Worm (Caenorhabditis elegans) whole organism, L1 larva: ENCODE data around the gene egl-20.

ENCODE experiments used
- C34B4.2 ChIP-seq: sonication (generic microtip); optimal IDR thresholded peaks from 2 replicates; lab custom pipeline; 2017; ENCODE audit warnings: mild to moderate bottlenecking, missing genetic modification characterization, missing compliant biosample characterization
- Y116A8C.19 ChIP-seq: sonication (generic microtip); optimal IDR thresholded peaks from 2 replicates; lab custom pipeline; 2016; ENCODE audit warnings: missing compliant biosample characterization, missing genetic modification characterization, borderline replicate concordance
- aha-1 ChIP-seq: fragments of 150-350 bp; optimal IDR thresholded peaks from 2 replicates; lab custom pipeline; 2014; ENCODE audit warnings: missing biosample characterization, missing genetic modification characterization
- ama-1 ChIP-seq: fragments of 150-350 bp; optimal IDR thresholded peaks from 2 replicates; lab custom pipeline; 2014
- ceh-8 ChIP-seq: fragments of 200-800 bp; sonication (Bioruptor generic); optimal IDR thresholded peaks from 2 replicates; lab custom pipeline; 2018; ENCODE audit warnings: mild to moderate bottlenecking, missing genetic modification characterization, moderate library complexity, missing compliant biosample characterization
- ceh-82 ChIP-seq, 3 experiments: fragments of 150-350 bp in 1 of 3; sonication (generic microtip) in 2 of 3; optimal IDR thresholded peaks; 2 replicates each; lab custom pipeline; 2014 to 2017; ENCODE audit warnings: missing biosample characterization in 3 of 3, missing genetic modification characterization in 3 of 3
- ceh-88 ChIP-seq: fragments of 200-800 bp; sonication (Bioruptor generic); IDR thresholded peaks from 2 replicates; pipeline ENCODE4 v1.3.6; 2022; ENCODE audit warnings: missing genetic modification characterization, missing compliant biosample characterization
- ceh-90 ChIP-seq: sonication (generic microtip); optimal IDR thresholded peaks from 2 replicates; lab custom pipeline; 2016; ENCODE audit warnings: missing genetic modification characterization, missing compliant biosample characterization
- ces-1 ChIP-seq: fragments of 150-350 bp; optimal IDR thresholded peaks from 2 replicates; lab custom pipeline; 2014; ENCODE audit warnings: missing biosample characterization, missing genetic modification reagents, missing genetic modification characterization
- efl-1 ChIP-seq, 4 experiments: fragments of 150-350 bp; optimal IDR thresholded peaks in 3 of 4; peaks in 1 of 4; 1 replicate in 1 of 4; 2 replicates in 3 of 4; lab custom pipeline; 2014; ENCODE audit warnings: missing biosample characterization in 2 of 4, missing genetic modification characterization in 2 of 4, missing genetic modification reagents in 2 of 4
- efl-3 ChIP-seq: fragments of 200-800 bp; sonication (Bioruptor generic); optimal IDR thresholded peaks from 2 replicates; lab custom pipeline; 2018; ENCODE audit warnings: mild to moderate bottlenecking, missing genetic modification characterization, missing compliant biosample characterization
- egl-27 ChIP-seq, 2 experiments: fragments of 150-350 bp in 1 of 2; sonication (generic microtip); optimal IDR thresholded peaks; 3 replicates each; lab custom pipeline; 2017 to 2018; ENCODE audit warnings: missing biosample characterization in 2 of 2, missing genetic modification characterization in 2 of 2, missing genetic modification reagents in 2 of 2
- elt-2 ChIP-seq: sonication (generic microtip); optimal IDR thresholded peaks from 2 replicates; lab custom pipeline; 2016; ENCODE audit warnings: missing genetic modification characterization, mild to moderate bottlenecking, inconsistent platforms, missing compliant biosample characterization, missing genetic modification reagents
- elt-3 ChIP-seq, 6 experiments: fragments of 150-350 bp in 1 of 6; sonication (generic microtip); optimal IDR thresholded peaks; 2 replicates each; lab custom pipeline; 2017 to 2018; ENCODE audit warnings: missing biosample characterization in 6 of 6, missing genetic modification characterization in 6 of 6, inconsistent platforms in 1 of 6
- fkh-10 ChIP-seq: sonication (generic microtip); optimal IDR thresholded peaks from 2 replicates; lab custom pipeline; 2017; ENCODE audit warnings: missing biosample characterization, missing genetic modification reagents, missing genetic modification characterization
- fkh-4 ChIP-seq: sonication (generic microtip); optimal IDR thresholded peaks from 2 replicates; lab custom pipeline; 2016; ENCODE audit warnings: missing compliant biosample characterization, missing genetic modification characterization, borderline replicate concordance
- hlh-17 ChIP-seq: fragments of 200-800 bp; sonication (Bioruptor generic); optimal IDR thresholded peaks from 2 replicates; lab custom pipeline; 2018; ENCODE audit warnings: missing genetic modification characterization, mild to moderate bottlenecking, missing compliant biosample characterization, moderate library complexity, borderline replicate concordance
- hpl-2 ChIP-seq: fragments of 150-350 bp; optimal IDR thresholded peaks from 2 replicates; lab custom pipeline; 2014; ENCODE audit warnings: missing biosample characterization, missing genetic modification reagents, missing genetic modification characterization
- isw-1 ChIP-seq: fragments of 200-800 bp; sonication (Bioruptor generic); IDR thresholded peaks from 2 replicates; pipeline ENCODE4 v1.3.6; 2022; ENCODE audit warnings: missing genetic modification characterization, missing compliant biosample characterization
- lin-14 ChIP-seq: fragments of 200-800 bp; sonication (Bioruptor generic); optimal IDR thresholded peaks from 2 replicates; lab custom pipeline; 2018; ENCODE audit warnings: mild to moderate bottlenecking, missing genetic modification characterization, moderate library complexity, missing compliant biosample characterization
- lin-15B ChIP-seq: fragments of 150-350 bp; sonication (generic microtip); optimal IDR thresholded peaks from 3 replicates; lab custom pipeline; 2014; ENCODE audit warnings: missing biosample characterization, missing genetic modification characterization
- lin-39 ChIP-seq: fragments of 150-350 bp; optimal IDR thresholded peaks from 2 replicates; lab custom pipeline; 2014; ENCODE audit warnings: missing biosample characterization, missing genetic modification reagents, missing genetic modification characterization
- lsy-2 ChIP-seq, 2 experiments: fragments of 150-350 bp; optimal IDR thresholded peaks; 2 replicates each; lab custom pipeline; 2014; ENCODE audit warnings: missing biosample characterization in 2 of 2, missing genetic modification characterization in 2 of 2
- mab-9 ChIP-seq: fragments of 200-800 bp; sonication (Bioruptor generic); IDR thresholded peaks from 2 replicates; pipeline ENCODE4 v1.3.6; 2022; ENCODE audit warnings: missing genetic modification reagents, missing genetic modification characterization, missing compliant biosample characterization
- nhr-11 ChIP-seq: fragments of 150-350 bp; optimal IDR thresholded peaks from 2 replicates; lab custom pipeline; 2014; ENCODE audit warnings: missing biosample characterization, missing genetic modification characterization
- nhr-19 ChIP-seq: fragments of 200-800 bp; sonication (Bioruptor generic); conservative IDR thresholded peaks from 2 replicates; pipeline ENCODE4 v1.3.6; 2022; ENCODE audit warnings: missing genetic modification characterization, missing compliant biosample characterization
- nhr-237 ChIP-seq: fragments of 150-350 bp; optimal IDR thresholded peaks from 2 replicates; lab custom pipeline; 2014; ENCODE audit warnings: missing biosample characterization, missing genetic modification characterization
- nhr-77 ChIP-seq: fragments of 150-350 bp; optimal IDR thresholded peaks from 2 replicates; lab custom pipeline; 2014; ENCODE audit warnings: missing biosample characterization, missing genetic modification characterization
- nhr-84 ChIP-seq: sonication (generic microtip); optimal IDR thresholded peaks from 2 replicates; lab custom pipeline; 2017; ENCODE audit warnings: missing biosample characterization, missing genetic modification characterization
- nhr-90 ChIP-seq: sonication (generic microtip); optimal IDR thresholded peaks from 2 replicates; lab custom pipeline; 2016; ENCODE audit warnings: mild to moderate bottlenecking, missing genetic modification characterization, missing compliant biosample characterization; ENCODE audit not compliant: poor library complexity
- pag-3 ChIP-seq: sonication (generic microtip); optimal IDR thresholded peaks from 2 replicates; lab custom pipeline; 2017; ENCODE audit warnings: missing genetic modification characterization, mild to moderate bottlenecking, missing compliant biosample characterization, antibody characterized with exemption, borderline replicate concordance; ENCODE audit not compliant: insufficient read depth
- pax-3 ChIP-seq: fragments of 200-800 bp; sonication (Bioruptor generic); optimal IDR thresholded peaks from 2 replicates; lab custom pipeline; 2018; ENCODE audit warnings: mild to moderate bottlenecking, missing genetic modification characterization, moderate library complexity, missing compliant biosample characterization
- sox-4 ChIP-seq: sonication (generic microtip); optimal IDR thresholded peaks from 2 replicates; lab custom pipeline; 2016; ENCODE audit warnings: missing genetic modification characterization, missing compliant biosample characterization
- sptf-1 ChIP-seq: fragments of 150-350 bp; optimal IDR thresholded peaks from 2 replicates; lab custom pipeline; 2014; ENCODE audit warnings: missing biosample characterization, missing genetic modification characterization
- sup-37 ChIP-seq: fragments of 200-800 bp; sonication (Bioruptor generic); optimal IDR thresholded peaks from 2 replicates; lab custom pipeline; 2018; ENCODE audit warnings: mild to moderate bottlenecking, missing genetic modification characterization, missing compliant biosample characterization
- tbx-2 ChIP-seq: sonication (generic microtip); optimal IDR thresholded peaks from 2 replicates; lab custom pipeline; 2016; ENCODE audit warnings: missing genetic modification characterization, missing compliant biosample characterization
- unc-30 ChIP-seq: sonication (generic microtip); optimal IDR thresholded peaks from 2 replicates; lab custom pipeline; 2017; ENCODE audit warnings: missing biosample characterization, missing genetic modification characterization
- unc-62 ChIP-seq: fragments of 150-350 bp; optimal IDR thresholded peaks from 2 replicates; lab custom pipeline; 2014; ENCODE audit warnings: missing biosample characterization, missing genetic modification reagents, missing genetic modification characterization
- xbp-1 ChIP-seq: sonication (generic microtip); optimal IDR thresholded peaks from 2 replicates; lab custom pipeline; 2016; ENCODE audit warnings: missing genetic modification characterization, missing compliant biosample characterization
- ztf-11 ChIP-seq, 2 experiments: sonication (generic microtip); optimal IDR thresholded peaks; 2 replicates each; lab custom pipeline; 2016 to 2017; ENCODE audit warnings: missing genetic modification characterization in 2 of 2, missing biosample characterization in 1 of 2, missing compliant biosample characterization in 1 of 2
- ztf-4 ChIP-seq: fragments of 150-350 bp; optimal IDR thresholded peaks from 2 replicates; lab custom pipeline; 2014; ENCODE audit warnings: missing biosample characterization, missing genetic modification characterization

Gene egl-20

DNA sequence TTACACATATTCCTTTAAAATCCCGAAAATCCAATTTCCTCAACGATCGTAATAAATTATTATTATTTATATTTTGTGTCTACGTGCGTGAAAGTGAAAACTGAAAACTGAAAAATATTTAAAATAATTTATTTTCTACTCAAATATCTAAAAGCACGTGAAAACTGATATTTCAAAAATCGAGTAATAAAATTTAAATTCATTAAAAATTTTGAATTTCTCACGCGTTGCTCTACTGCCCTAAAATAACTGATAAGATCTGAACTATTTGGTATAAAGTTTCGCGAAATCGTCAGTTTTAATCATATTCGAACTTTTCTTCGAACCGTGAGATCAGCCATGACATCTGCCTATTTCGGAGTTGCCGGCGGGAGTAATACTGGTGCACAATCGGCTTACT, 36.9 kb upstream of the egl-20 start, which contains the start of gene ssq-1:
TSS of gene ssq-1 (plus strand) at position 301 of the 400 bp plus-strand sequence.
- TF ChIP-seq hlh-17 (GFP tag; lab: Kevin White, UChicago) (no peak), aha-1 (tag; lab: Kevin White, UChicago) (no peak), isw-1 (GFP tag; lab: Robert Waterston, UW) (no peak), pag-3 (no peak), unc-62 (GFP tag; lab: Kevin White, UChicago) (no peak), ama-1 (lab: Kevin White, UChicago) (no peak)

DNA sequence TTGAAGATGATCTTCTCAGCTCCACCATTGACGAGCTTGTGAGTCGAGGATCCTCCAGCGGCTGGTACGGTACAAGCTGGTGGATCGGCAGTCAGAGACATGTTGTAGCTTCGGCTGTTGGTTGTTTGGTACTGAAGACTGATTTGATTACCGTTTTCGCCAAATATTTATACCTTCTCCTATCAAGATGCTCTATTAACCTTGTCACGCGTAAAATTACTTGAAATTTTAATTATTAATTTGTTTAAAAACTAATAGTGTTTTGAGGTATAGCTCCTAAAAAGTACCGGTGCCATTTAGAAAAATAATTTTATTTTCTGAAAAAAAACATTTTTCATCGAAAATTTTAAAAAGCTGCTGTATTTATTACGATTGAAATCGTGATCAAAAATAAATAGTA, 35.6 kb upstream of the egl-20 start, which contains the start of gene ssp-10:
TSS of gene ssp-10 (minus strand) at position 101 of the 400 bp plus-strand sequence.
- TF ChIP-seq ces-1 (GFP tag; lab: Kevin White, UChicago) (no peak), lin-15B (no peak), efl-1 (optimal IDR thresholded peaks at IDR 0.05; lab: Kevin White, UChicago) (no peak), efl-1 (GFP tag; optimal IDR thresholded peaks at IDR 0.05 in 1 of 2; lab: Kevin White, UChicago) (no peak), elt-3 (tag; optimal IDR thresholded peaks at IDR 0.05; lab: Kevin White, UChicago) (no peak), elt-2 (tag; lab: Kevin White, UChicago) (no peak), nhr-90 (no peak), mab-9 (GFP tag; lab: Robert Waterston, UW) (no peak), isw-1 (GFP tag; lab: Robert Waterston, UW) (no peak), nhr-84 (tag; lab: Kevin White, UChicago) (no peak), ceh-90 (tag; lab: Kevin White, UChicago) (no peak), ceh-88 (no peak), lin-39 (tag; lab: Kevin White, UChicago) (no peak), egl-27 (tag; optimal IDR thresholded peaks at IDR 0.05; lab: Kevin White, UChicago) (no peak), fkh-10 (no peak)

- TF ChIP-seq fkh-4 (tag; lab: Kevin White, UChicago), result no peak
- no peak for TF ChIP-seq ceh-8 (GFP tag; lab: Kevin White, UChicago)
- TF ChIP-seq xbp-1, result no peak
- no peak for TF ChIP-seq lin-14 (GFP tag; lab: Kevin White, UChicago)
- TF ChIP-seq sox-4, result no peak
- no peak for TF ChIP-seq fkh-10
- TF ChIP-seq sptf-1 (tag; lab: Kevin White, UChicago), result no peak
- TF ChIP-seq efl-3 (GFP tag; lab: Kevin White, UChicago), result no peak
- TF ChIP-seq unc-62 (GFP tag; lab: Kevin White, UChicago), result no peak
- TF ChIP-seq nhr-11, result no peak
- TF ChIP-seq isw-1 (GFP tag; lab: Robert Waterston, UW), result no peak
- no peak for TF ChIP-seq pax-3 (tag; lab: Kevin White, UChicago)
- TF ChIP-seq mab-9 (GFP tag; lab: Robert Waterston, UW), result no peak
- no peak for TF ChIP-seq elt-3 (tag; optimal IDR thresholded peaks at IDR 0.05; lab: Kevin White, UChicago)
Measured at ce11 chrIV:9849624-9850023, 34.3 kb upstream of the egl-20 start, which contains the start of gene K07F5.8. Gene K07F5.8 (minus strand): TSS chrIV:9849724.

ce11 chrIV:9848075-9848474, 32.7 kb upstream of the egl-20 start, which contains the start of gene K07F5.7:
Gene K07F5.7 (minus strand): TSS chrIV:9848175.
- TF ChIP-seq ztf-11 (tag; optimal IDR thresholded peaks at IDR 0.05; lab: Kevin White, UChicago), result no peak
- TF ChIP-seq nhr-77, result no peak
- no peak for TF ChIP-seq ceh-82 (tag; optimal IDR thresholded peaks at IDR 0.05; lab: Kevin White, UChicago)
- no peak for TF ChIP-seq xbp-1
- TF ChIP-seq efl-3 (GFP tag; lab: Kevin White, UChicago), result no peak
- TF ChIP-seq ceh-8 (GFP tag; lab: Kevin White, UChicago), result no peak
- TF ChIP-seq nhr-19 (GFP tag; lab: Robert Waterston, UW), result no peak
- no peak for TF ChIP-seq elt-3 (tag; optimal IDR thresholded peaks at IDR 0.05; lab: Kevin White, UChicago)
- TF ChIP-seq aha-1 (tag; lab: Kevin White, UChicago), result no peak
- no peak for TF ChIP-seq lsy-2 (tag; optimal IDR thresholded peaks at IDR 0.05; lab: Kevin White, UChicago)
- no peak for TF ChIP-seq unc-30
- TF ChIP-seq hpl-2 (GFP tag; lab: Kevin White, UChicago), result no peak
- TF ChIP-seq ztf-4, result no peak
- TF ChIP-seq ceh-90 (tag; lab: Kevin White, UChicago), result no peak
- no peak for TF ChIP-seq C34B4.2 (tag; lab: Kevin White, UChicago)
- no peak for TF ChIP-seq sup-37 (GFP tag; lab: Kevin White, UChicago)
- no peak for TF ChIP-seq efl-1 (optimal IDR thresholded peaks at IDR 0.05; lab: Kevin White, UChicago)
- TF ChIP-seq efl-1 (GFP tag; optimal IDR thresholded peaks at IDR 0.05 in 1 of 2; lab: Kevin White, UChicago), result no peak
- no peak for TF ChIP-seq tbx-2 (tag; lab: Kevin White, UChicago)
- no peak for TF ChIP-seq Y116A8C.19 (tag; lab: Kevin White, UChicago)
- TF ChIP-seq nhr-237, result no peak
